Worm (Caenorhabditis elegans) whole organism, L1 larva: Measurements from ENCODE around the gene R07G3.7.

Experiments used
- ceh-82 ChIP-seq, 3 experiments: fragments of 150-350 bp in 1 of 3; sonication (generic microtip) in 2 of 3; optimal IDR thresholded peaks; 2 replicates each; lab custom pipeline; 2014 to 2017; ENCODE audit warnings: missing biosample characterization in 3 of 3, missing genetic modification characterization in 3 of 3
- efl-1 ChIP-seq, 4 experiments: fragments of 150-350 bp; optimal IDR thresholded peaks in 3 of 4; peaks in 1 of 4; 1 replicate in 1 of 4; 2 replicates in 3 of 4; lab custom pipeline; 2014; ENCODE audit warnings: missing biosample characterization in 2 of 4, missing genetic modification characterization in 2 of 4, missing genetic modification reagents in 2 of 4
- elt-3 ChIP-seq, 6 experiments: fragments of 150-350 bp in 1 of 6; sonication (generic microtip); optimal IDR thresholded peaks; 2 replicates each; lab custom pipeline; 2017 to 2018; ENCODE audit warnings: missing biosample characterization in 6 of 6, missing genetic modification characterization in 6 of 6, inconsistent platforms in 1 of 6
- lin-13 ChIP-seq: fragments of 150-350 bp; optimal IDR thresholded peaks from 2 replicates; lab custom pipeline; 2014; ENCODE audit warnings: missing biosample characterization, missing genetic modification reagents, missing genetic modification characterization
- lin-14 ChIP-seq: fragments of 200-800 bp; sonication (Bioruptor generic); optimal IDR thresholded peaks from 2 replicates; lab custom pipeline; 2018; ENCODE audit warnings: mild to moderate bottlenecking, missing genetic modification characterization, moderate library complexity, missing compliant biosample characterization
- lin-39 ChIP-seq: fragments of 150-350 bp; optimal IDR thresholded peaks from 2 replicates; lab custom pipeline; 2014; ENCODE audit warnings: missing biosample characterization, missing genetic modification reagents, missing genetic modification characterization
- lsy-2 ChIP-seq, 2 experiments: fragments of 150-350 bp; optimal IDR thresholded peaks; 2 replicates each; lab custom pipeline; 2014; ENCODE audit warnings: missing biosample characterization in 2 of 2, missing genetic modification characterization in 2 of 2
- nhr-12 ChIP-seq: sonication (generic microtip); optimal IDR thresholded peaks from 2 replicates; lab custom pipeline; 2017; ENCODE audit warnings: missing biosample characterization, missing genetic modification characterization
- sox-4 ChIP-seq: sonication (generic microtip); optimal IDR thresholded peaks from 2 replicates; lab custom pipeline; 2016; ENCODE audit warnings: missing genetic modification characterization, missing compliant biosample characterization

DNA sequence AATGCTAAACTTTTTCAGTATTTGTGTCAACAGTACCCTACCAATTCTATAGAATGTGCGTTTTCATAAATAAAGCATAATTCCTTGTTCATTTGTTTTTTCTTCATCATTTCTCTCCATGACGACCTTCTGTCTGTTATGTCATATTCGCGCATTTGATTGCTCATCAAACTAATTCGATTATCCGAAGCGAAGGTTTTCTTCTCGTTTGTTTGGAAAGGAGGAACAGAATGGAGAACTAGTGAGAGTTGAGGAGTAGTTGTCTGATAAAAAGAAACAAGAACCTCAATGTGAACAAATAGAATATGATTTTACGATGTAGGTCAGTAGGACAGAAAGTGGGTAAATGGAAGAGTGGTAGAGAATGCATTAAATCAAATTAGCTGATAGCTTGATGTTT, 50.9 kb downstream of the R07G3.7 start:
- TF ChIP-seq lin-13 (GFP tag; lab: Kevin White, UChicago) (no peak), ceh-82 (tag; optimal IDR thresholded peaks at IDR 0.05; lab: Kevin White, UChicago) (no peak), elt-3 (tag; optimal IDR thresholded peaks at IDR 0.05; lab: Kevin White, UChicago) (no peak), nhr-12 (tag; lab: Kevin White, UChicago) (no peak), lsy-2 (tag; optimal IDR thresholded peaks at IDR 0.05; lab: Kevin White, UChicago) (no peak), lin-14 (GFP tag; lab: Kevin White, UChicago) (no peak), efl-1 (optimal IDR thresholded peaks at IDR 0.05; lab: Kevin White, UChicago) (no peak), efl-1 (GFP tag; optimal IDR thresholded peaks at IDR 0.05 in 1 of 2; lab: Kevin White, UChicago) (no peak), sox-4 (tag; lab: Kevin White, UChicago) (no peak), lin-39 (tag; lab: Kevin White, UChicago) (no peak)
